Fruit fly (Drosophila melanogaster): ENCODE data around the gene CG4592.
A peak's percentile ranks its signal among the peaks of the same experiment; 100 is the strongest.

The CG4592 gene

dm6 chr2L:9966983-9967737 is 45.7 kb downstream of the CG4592 start, which contains the start of the genes Dref and RpL13 (continued):
- peak; percentile 83 for TF ChIP-seq sob (GFP tag; IDR thresholded peaks at IDR 0.05)
- TF ChIP-seq CG8765 (GFP tag; IDR thresholded peaks at IDR 0.05) = peak; percentile 61; the same call in 1 of the 2 replicates
- TF ChIP-seq gsb-n (tag; optimal IDR thresholded peaks at IDR 0.05) = peak; percentile 88
- peak; percentile 66 for TF ChIP-seq CG14014 (GFP tag; IDR thresholded peaks at IDR 0.05)
- TF ChIP-seq CG34376 (GFP tag; optimal IDR thresholded peaks at IDR 0.05) = peak; percentile 99
- no peak for TF ChIP-seq br (optimal IDR thresholded peaks at IDR 0.05)
- peak; percentile 73 for TF ChIP-seq ac (GFP tag; optimal IDR thresholded peaks at IDR 0.05)
- peak; percentile 97 for TF ChIP-seq kni (GFP tag; optimal IDR thresholded peaks at IDR 0.05)
- peak; percentile 50 for TF ChIP-seq Adf1 (GFP tag; IDR thresholded peaks at IDR 0.05)
- TF ChIP-seq ranshi (GFP tag; IDR thresholded peaks at IDR 0.05) = peak; percentile 70; the same call in 1 of the 2 replicates
- TF ChIP-seq sens-2 (GFP tag; IDR thresholded peaks at IDR 0.05) = peak; percentile 92
- TF ChIP-seq dm (GFP tag; optimal IDR thresholded peaks at IDR 0.05) = peak; percentile 96
- TF ChIP-seq CG2202 (tag; optimal IDR thresholded peaks at IDR 0.05) = peak; percentile 79
- peak; percentile 17 for TF ChIP-seq ab (GFP tag; optimal IDR thresholded peaks at IDR 0.05)
- TF ChIP-seq YL-1 (GFP tag; optimal IDR thresholded peaks at IDR 0.05) = peak; percentile 100
- peak; percentile 89 for TF ChIP-seq pho (GFP tag; optimal IDR thresholded peaks at IDR 0.05)
- TF ChIP-seq CG11504 (tag; optimal IDR thresholded peaks at IDR 0.05) = no peak
- peak; percentile 55 for TF ChIP-seq CG15696 (tag; optimal IDR thresholded peaks at IDR 0.05)
- TF ChIP-seq Gsc (GFP tag; IDR thresholded peaks at IDR 0.05) = no peak
- peak; percentile 81 for TF ChIP-seq knrl (GFP tag; IDR thresholded peaks at IDR 0.05; ENCODE audit: partially characterized antibody)
- TF ChIP-seq mld (GFP tag; IDR thresholded peaks at IDR 0.05; ENCODE audit: partially characterized antibody) = no peak
- peak; percentile 89 for TF ChIP-seq CG17186 (GFP tag; optimal IDR thresholded peaks at IDR 0.05)
- TF ChIP-seq HLH54F (GFP tag; optimal IDR thresholded peaks at IDR 0.05) = peak; percentile 80
- TF ChIP-seq scrt (GFP tag; optimal IDR thresholded peaks at IDR 0.05) = peak; percentile 85
- peak; percentile 78 for TF ChIP-seq CG10274 (GFP tag; optimal IDR thresholded peaks at IDR 0.05)
- peak; percentile 84 for TF ChIP-seq Atf6 (GFP tag; IDR thresholded peaks at IDR 0.05)
- peak; percentile 79 for TF ChIP-seq CG6254 (GFP tag; optimal IDR thresholded peaks at IDR 0.05)
- peak; percentile 72 for TF ChIP-seq CG9609 (GFP tag; optimal IDR thresholded peaks at IDR 0.05)
- TF ChIP-seq CG9817 (tag; optimal IDR thresholded peaks at IDR 0.05) = peak; percentile 80
- TF ChIP-seq CG5245 (GFP tag; optimal IDR thresholded peaks at IDR 0.05) = peak; percentile 46
- TF ChIP-seq gro (GFP tag; optimal IDR thresholded peaks at IDR 0.05) = peak; percentile 91
- TF ChIP-seq gcm (GFP tag; optimal IDR thresholded peaks at IDR 0.05) = peak; percentile 86
- TF ChIP-seq bsh (GFP tag; optimal IDR thresholded peaks at IDR 0.05) = peak; percentile 57 to 79
- peak; percentile 83 for TF ChIP-seq CG4282 (GFP tag; optimal IDR thresholded peaks at IDR 0.05)
- TF ChIP-seq lmd (GFP tag; IDR thresholded peaks at IDR 0.05) = peak; percentile 59; the same call in 1 of the 2 replicates
- TF ChIP-seq dimm (GFP tag; IDR thresholded peaks at IDR 0.05) = no peak; the same call in 1 of the 2 replicates
- no peak for TF ChIP-seq Doc2 (GFP tag; IDR thresholded peaks at IDR 0.05)
- TF ChIP-seq CG11696 (GFP tag; IDR thresholded peaks at IDR 0.05) = peak; percentile 72
- TF ChIP-seq al (GFP tag; IDR thresholded peaks at IDR 0.05) = peak; percentile 68
- TF ChIP-seq lbe (GFP tag; optimal IDR thresholded peaks at IDR 0.05) = peak; percentile 78
- no peak for TF ChIP-seq Lim3 (GFP tag; IDR thresholded peaks at IDR 0.05)
- TF ChIP-seq CG11695 (GFP tag; IDR thresholded peaks at IDR 0.05) = peak; percentile 59; the same call in 1 of the 3 replicates
- TF ChIP-seq fd102C (GFP tag; optimal IDR thresholded peaks at IDR 0.05) = peak; percentile 85
- TF ChIP-seq CG2129 (GFP tag; IDR thresholded peaks at IDR 0.05; ENCODE audit: partially characterized antibody) = peak; percentile 47
- peak; percentile 84 for TF ChIP-seq mam (GFP tag; optimal IDR thresholded peaks at IDR 0.05)
- peak; percentile 79 for TF ChIP-seq luna (GFP tag; optimal IDR thresholded peaks at IDR 0.05)
- peak; percentile 16; the same call in 1 of the 2 replicates for TF ChIP-seq CG14667 (GFP tag; IDR thresholded peaks at IDR 0.05)
- peak; percentile 85 for TF ChIP-seq Dad (GFP tag; optimal IDR thresholded peaks at IDR 0.05)
- peak; percentile 68 for TF ChIP-seq Sox102F (GFP tag; optimal IDR thresholded peaks at IDR 0.05)
- TF ChIP-seq h (optimal IDR thresholded peaks at IDR 0.05) = no peak
